Worm (Caenorhabditis elegans) whole organism, mixed stage, embryonic: ENCODE results near the gene T13C5.2.
A peak's percentile ranks its signal among the peaks of the same experiment; 100 is the strongest.

Experiments
- bed-3 ChIP-seq: fragments of 200-800 bp; sonication (Bioruptor generic); optimal IDR thresholded peaks from 3 replicates; lab custom pipeline; 2018; ENCODE audit warnings: mild to moderate bottlenecking, missing genetic modification characterization, moderate library complexity, missing compliant biosample characterization
- blmp-1 ChIP-seq: fragments of 150-350 bp; optimal IDR thresholded peaks from 2 replicates; lab custom pipeline; 2014; ENCODE audit warnings: missing biosample characterization, missing genetic modification characterization
- ceh-39 ChIP-seq: fragments of 150-350 bp; optimal IDR thresholded peaks from 2 replicates; lab custom pipeline; 2014; ENCODE audit warnings: missing biosample characterization, missing genetic modification characterization
- ceh-83 ChIP-seq: fragments of 200-800 bp; sonication (Bioruptor generic); optimal IDR thresholded peaks from 2 replicates; lab custom pipeline; 2018; ENCODE audit warnings: mild to moderate bottlenecking, missing genetic modification characterization, missing compliant biosample characterization
- ces-1 ChIP-seq: fragments of 150-350 bp; optimal IDR thresholded peaks from 2 replicates; lab custom pipeline; 2014; ENCODE audit warnings: missing biosample characterization, missing genetic modification reagents, missing genetic modification characterization
- cnd-1 ChIP-seq: fragments of 200-800 bp; sonication (Bioruptor generic); optimal IDR thresholded peaks from 2 replicates; lab custom pipeline; 2018; ENCODE audit warnings: mild to moderate bottlenecking, missing genetic modification characterization, missing compliant biosample characterization
- drap-1 ChIP-seq: fragments of 200-800 bp; sonication (Bioruptor generic); optimal IDR thresholded peaks from 3 replicates; lab custom pipeline; 2018; ENCODE audit warnings: mild to moderate bottlenecking, missing genetic modification characterization, missing compliant biosample characterization
- elt-1 ChIP-seq: sonication (generic microtip); optimal IDR thresholded peaks from 2 replicates; lab custom pipeline; 2017; ENCODE audit warnings: missing genetic modification characterization, mild to moderate bottlenecking, missing compliant biosample characterization, antibody characterized with exemption, moderate library complexity, borderline replicate concordance; ENCODE audit not compliant: insufficient read depth
- elt-3 ChIP-seq: fragments of 150-350 bp; optimal IDR thresholded peaks from 2 replicates; lab custom pipeline; 2014; ENCODE audit warnings: missing biosample characterization, missing genetic modification characterization
- flh-1 ChIP-seq: fragments of 200-800 bp; sonication (Bioruptor generic); optimal IDR thresholded peaks from 2 replicates; lab custom pipeline; 2018; ENCODE audit warnings: mild to moderate bottlenecking, missing genetic modification characterization, moderate library complexity, missing compliant biosample characterization
- ham-2 ChIP-seq: fragments of 200-800 bp; sonication (Bioruptor generic); optimal IDR thresholded peaks from 2 replicates; lab custom pipeline; 2018; ENCODE audit warnings: mild to moderate bottlenecking, missing genetic modification characterization, missing compliant biosample characterization
- hlh-1 ChIP-seq: fragments of 150-350 bp; optimal IDR thresholded peaks from 2 replicates; lab custom pipeline; 2014; ENCODE audit warnings: missing biosample characterization, missing genetic modification reagents, missing genetic modification characterization
- lin-13 ChIP-seq: fragments of 150-350 bp; optimal IDR thresholded peaks from 2 replicates; lab custom pipeline; 2014; ENCODE audit warnings: missing biosample characterization, missing genetic modification characterization
- lin-32 ChIP-seq: fragments of 200-800 bp; sonication (Bioruptor generic); optimal IDR thresholded peaks from 2 replicates; lab custom pipeline; 2018; ENCODE audit warnings: mild to moderate bottlenecking, missing genetic modification characterization, missing compliant biosample characterization
- mab-5 ChIP-seq: fragments of 150-350 bp; optimal IDR thresholded peaks from 2 replicates; lab custom pipeline; 2014; ENCODE audit warnings: missing biosample characterization, missing genetic modification characterization
- mep-1 ChIP-seq: fragments of 150-350 bp; optimal IDR thresholded peaks from 2 replicates; lab custom pipeline; 2017; ENCODE audit warnings: missing biosample characterization, missing genetic modification reagents, missing genetic modification characterization, inconsistent platforms
- mls-2 ChIP-seq: sonication (generic microtip); optimal IDR thresholded peaks from 2 replicates; lab custom pipeline; 2016; ENCODE audit warnings: mild to moderate bottlenecking, missing genetic modification characterization, moderate library complexity, missing compliant biosample characterization
- nhr-12 ChIP-seq: fragments of 150-350 bp; optimal IDR thresholded peaks from 2 replicates; lab custom pipeline; 2014; ENCODE audit warnings: missing biosample characterization, missing genetic modification characterization
- nhr-2 ChIP-seq: fragments of 150-350 bp; optimal IDR thresholded peaks from 2 replicates; lab custom pipeline; 2014; ENCODE audit warnings: missing biosample characterization, missing genetic modification characterization
- nhr-237 ChIP-seq: fragments of 150-350 bp; optimal IDR thresholded peaks from 2 replicates; lab custom pipeline; 2014; ENCODE audit warnings: missing biosample characterization, missing genetic modification characterization
- nhr-28 ChIP-seq: fragments of 150-350 bp; optimal IDR thresholded peaks from 2 replicates; lab custom pipeline; 2014; ENCODE audit warnings: missing biosample characterization, missing genetic modification characterization
- nhr-76 ChIP-seq: sonication (generic microtip); optimal IDR thresholded peaks from 2 replicates; lab custom pipeline; 2017; ENCODE audit warnings: missing biosample characterization, missing genetic modification characterization
- sem-2 ChIP-seq: fragments of 200-800 bp; sonication (Bioruptor generic); optimal IDR thresholded peaks from 2 replicates; lab custom pipeline; 2018; ENCODE audit warnings: mild to moderate bottlenecking, missing genetic modification characterization, missing compliant biosample characterization
- sptf-1 ChIP-seq: sonication (generic microtip); optimal IDR thresholded peaks from 2 replicates; lab custom pipeline; 2017; ENCODE audit warnings: mild to moderate bottlenecking, missing genetic modification characterization, moderate library complexity, missing compliant biosample characterization
- tbx-8 ChIP-seq: fragments of 200-800 bp; sonication (Bioruptor generic); optimal IDR thresholded peaks from 2 replicates; lab custom pipeline; 2018; ENCODE audit warnings: mild to moderate bottlenecking, missing genetic modification characterization, moderate library complexity, missing compliant biosample characterization
- unc-120 ChIP-seq: sonication (generic microtip); optimal IDR thresholded peaks from 2 replicates; lab custom pipeline; 2017; ENCODE audit warnings: missing genetic modification characterization, missing compliant biosample characterization; ENCODE audit not compliant: poor library complexity, severe bottlenecking
- unc-39 ChIP-seq: fragments of 150-350 bp; optimal IDR thresholded peaks from 2 replicates; lab custom pipeline; 2014; ENCODE audit warnings: missing biosample characterization, missing genetic modification characterization
- unc-62 ChIP-seq: fragments of 150-350 bp; optimal IDR thresholded peaks from 2 replicates; lab custom pipeline; 2014; ENCODE audit warnings: missing biosample characterization, missing genetic modification reagents, missing genetic modification characterization
- zip-8 ChIP-seq: fragments of 150-350 bp; optimal IDR thresholded peaks from 2 replicates; lab custom pipeline; 2014; ENCODE audit warnings: missing biosample characterization, missing genetic modification characterization
- ztf-11 ChIP-seq: fragments of 150-350 bp; optimal IDR thresholded peaks from 2 replicates; lab custom pipeline; 2014; ENCODE audit warnings: missing biosample characterization, missing genetic modification characterization

T13C5.2 gene

DNA sequence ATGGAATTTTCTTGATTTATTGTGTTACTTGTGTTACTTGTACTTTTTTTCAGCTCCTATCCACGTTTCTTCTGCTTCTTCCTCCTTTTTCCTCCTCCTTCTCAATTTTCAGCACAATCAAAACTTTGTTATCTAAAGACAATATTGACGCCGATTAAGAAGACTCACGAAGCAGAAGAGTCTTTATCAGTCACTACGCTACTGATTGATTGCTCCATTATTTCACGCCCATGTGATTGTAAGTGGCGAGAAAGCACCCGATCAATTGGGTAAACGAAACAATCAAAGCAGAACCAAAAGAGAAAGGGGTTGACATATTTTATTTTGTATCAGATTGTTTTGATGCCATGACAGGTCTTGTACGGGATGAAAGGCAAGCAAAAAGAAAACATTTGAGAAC, 15.6 kb upstream of the T13C5.2 start, which contains the start of gene T25B2.2:
Gene T25B2.2 (plus strand): TSS at position 392 of the 400 bp plus-strand sequence.
- TF ChIP-seq nhr-12 (tag; lab: Kevin White, UChicago) (no peak), sem-2 (GFP tag; lab: Kevin White, UChicago) (no peak), mab-5 (no peak), nhr-237 (tag; lab: Kevin White, UChicago) (no peak), ceh-83 (GFP tag; lab: Kevin White, UChicago) (no peak)

DNA sequence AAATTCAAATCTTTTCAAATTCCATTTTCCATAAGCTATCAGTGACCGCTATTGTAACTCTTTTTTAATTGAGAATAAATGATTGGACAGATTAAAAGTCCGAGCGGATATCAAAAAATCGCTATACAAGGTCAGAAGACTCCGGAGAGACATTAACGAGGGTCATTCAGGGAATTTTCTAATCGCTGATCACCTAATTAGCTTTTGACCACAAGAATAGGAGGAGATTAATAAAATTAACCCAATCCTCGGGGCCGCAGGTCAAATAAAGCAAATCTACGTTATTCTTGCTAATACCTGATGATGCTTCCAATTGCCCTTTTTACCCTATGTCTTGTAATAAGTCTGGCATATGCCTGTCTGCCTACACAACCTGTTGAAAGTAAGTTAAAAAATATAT, 11.2 kb upstream of the T13C5.2 start, which contains the start of gene T25B2.1:
Gene T25B2.1 (plus strand): TSS at position 301 of the 400 bp plus-strand sequence.
- no peak for TF ChIP-seq zip-8 (tag; lab: Kevin White, UChicago)
- TF ChIP-seq nhr-12 (tag; lab: Kevin White, UChicago), result no peak
- TF ChIP-seq hlh-1 (tag; lab: Kevin White, UChicago), result no peak
- TF ChIP-seq ztf-11 (tag; lab: Kevin White, UChicago), result no peak
- no peak for TF ChIP-seq flh-1
- no peak for TF ChIP-seq ces-1 (GFP tag; lab: Kevin White, UChicago)
- no peak for TF ChIP-seq nhr-28

DNA sequence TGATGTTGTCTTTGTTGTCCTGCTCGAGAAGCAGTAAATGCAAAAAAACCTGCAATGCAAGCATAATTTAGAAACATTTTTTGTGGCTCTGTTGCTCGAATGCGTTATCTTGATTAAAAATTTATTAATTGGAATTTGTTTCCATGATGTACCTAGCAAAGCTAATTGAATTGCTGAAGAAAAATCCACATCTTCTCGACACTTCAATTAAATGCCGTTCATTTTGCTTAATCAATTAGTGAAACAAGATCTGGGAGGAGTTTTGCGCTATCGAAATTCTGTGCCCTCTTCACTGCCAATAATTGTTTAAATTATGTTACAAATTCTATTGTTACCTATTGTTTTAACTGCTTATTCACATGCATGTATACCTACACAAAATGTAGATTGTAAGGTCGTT, 9.0 kb upstream of the T13C5.2 start, which contains the start of gene T25B2.3:
Gene T25B2.3 (plus strand): TSS at position 301 of the 400 bp plus-strand sequence.
- TF ChIP-seq flh-1, result no peak
- TF ChIP-seq ham-2, result no peak
- no peak for TF ChIP-seq sem-2 (GFP tag; lab: Kevin White, UChicago)
- no peak for TF ChIP-seq unc-120 (tag; lab: Kevin White, UChicago)
- no peak for TF ChIP-seq elt-1
- TF ChIP-seq zip-8 (tag; lab: Kevin White, UChicago), result no peak
- TF ChIP-seq nhr-28, result no peak
- TF ChIP-seq bed-3 (GFP tag; lab: Kevin White, UChicago), result no peak
- TF ChIP-seq nhr-76 (tag; lab: Kevin White, UChicago), result no peak
- no peak for TF ChIP-seq nhr-237 (tag; lab: Kevin White, UChicago)
- TF ChIP-seq nhr-2 (tag; lab: Kevin White, UChicago), result no peak
- no peak for TF ChIP-seq cnd-1 (tag; lab: Kevin White, UChicago)
- TF ChIP-seq sptf-1 (tag; lab: Kevin White, UChicago), result no peak
- no peak for TF ChIP-seq unc-39
- no peak for TF ChIP-seq mep-1 (tag; lab: Kevin White, UChicago)
- no peak for TF ChIP-seq ceh-39
- no peak for TF ChIP-seq nhr-12 (tag; lab: Kevin White, UChicago)
- no peak for TF ChIP-seq drap-1 (GFP tag; lab: Kevin White, UChicago)

DNA sequence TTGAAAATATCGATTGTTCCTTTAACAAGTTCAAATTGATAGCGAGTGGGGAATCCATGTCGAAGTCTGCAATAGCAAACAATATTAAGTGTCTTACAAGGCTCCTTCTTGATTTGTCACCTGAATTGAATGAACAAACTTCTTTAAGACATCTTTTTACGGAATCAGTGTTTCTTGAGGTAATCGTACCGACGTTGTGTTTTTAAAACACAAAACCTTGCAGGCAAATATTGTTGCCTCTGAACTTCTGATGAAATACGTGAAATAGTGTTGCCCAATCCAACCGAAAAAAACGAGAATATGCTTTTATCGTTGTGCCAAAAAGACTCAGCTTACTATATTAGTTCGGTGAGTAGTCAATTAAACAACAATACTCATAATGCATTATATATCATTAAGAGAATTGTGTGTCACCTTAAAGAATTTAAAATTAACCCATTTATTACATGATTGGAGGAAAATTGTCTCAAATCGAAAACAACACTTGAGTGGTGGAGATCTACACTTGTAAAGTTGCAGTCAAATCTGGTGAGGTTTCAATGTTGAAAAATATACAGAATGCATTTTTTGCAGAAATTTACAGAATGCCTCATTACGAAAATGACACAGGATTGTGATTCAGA, 6.8 kb upstream of the T13C5.2 start, which contains the start of the genes T25B2.4 and T13C5.3:
Gene T25B2.4 (plus strand): TSS at position 301 of the 623 bp plus-strand sequence.
Gene T13C5.3 (plus strand): TSS at position 573 of the 623 bp plus-strand sequence.
- no peak for TF ChIP-seq elt-3 (tag; lab: Kevin White, UChicago)
- no peak for TF ChIP-seq sem-2 (GFP tag; lab: Kevin White, UChicago)
- no peak for TF ChIP-seq lin-13 (tag; lab: Kevin White, UChicago)
- TF ChIP-seq drap-1 (GFP tag; lab: Kevin White, UChicago), result no peak
- no peak for TF ChIP-seq mep-1 (tag; lab: Kevin White, UChicago)
- TF ChIP-seq nhr-237 (tag; lab: Kevin White, UChicago), result no peak
- no peak for TF ChIP-seq ceh-83 (GFP tag; lab: Kevin White, UChicago)
- no peak for TF ChIP-seq nhr-28
- no peak for TF ChIP-seq tbx-8 (GFP tag; lab: Kevin White, UChicago)

DNA sequence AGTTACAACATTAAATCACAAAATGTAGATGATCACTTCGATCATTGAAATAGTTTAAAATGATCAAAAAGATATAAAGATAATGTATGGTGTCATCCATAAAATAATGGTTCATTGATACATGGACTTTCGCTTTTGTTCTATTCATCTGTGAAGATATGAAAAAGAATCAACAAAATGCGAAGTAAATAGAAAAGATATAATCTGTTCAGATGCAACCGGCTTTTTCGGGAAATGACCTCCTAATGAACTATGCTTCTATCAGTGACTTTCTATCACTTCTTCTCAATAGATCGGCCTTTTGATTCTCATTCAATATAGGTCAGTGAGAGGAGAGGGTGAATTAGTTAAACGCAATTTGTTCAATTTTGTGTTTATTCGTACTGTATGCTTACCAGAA, 5.8 kb upstream of the T13C5.2 start:
- TF ChIP-seq blmp-1 (tag; lab: Kevin White, UChicago) (peak; percentile 73), nhr-237 (tag; lab: Kevin White, UChicago) (no peak)

DNA sequence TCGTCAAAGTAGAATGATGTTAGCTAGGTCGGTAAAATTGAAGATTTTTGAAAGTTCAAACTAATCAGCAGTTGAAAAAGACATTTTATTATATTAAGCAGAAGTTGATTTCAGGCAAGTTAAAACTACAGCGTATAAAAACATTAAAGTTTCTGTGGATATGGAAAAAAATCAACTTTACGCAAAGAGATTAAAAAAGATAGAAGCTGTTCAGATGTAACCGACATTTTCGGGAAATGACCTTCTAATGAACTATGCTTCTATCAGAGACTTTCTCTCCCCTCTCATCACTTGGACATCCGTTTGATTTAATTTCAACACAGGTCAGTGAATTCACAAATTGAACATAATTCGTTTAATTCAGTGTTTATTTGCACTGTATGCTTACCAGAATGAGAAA, 4.5 kb upstream of the T13C5.2 start, which contains the start of gene T13C5.7:
Gene T13C5.7 (plus strand): TSS at position 301 of the 400 bp plus-strand sequence.
- no peak for TF ChIP-seq sptf-1 (tag; lab: Kevin White, UChicago)
- no peak for TF ChIP-seq mls-2 (tag; lab: Kevin White, UChicago)
- no peak for TF ChIP-seq lin-32 (GFP tag; lab: Kevin White, UChicago)
- TF ChIP-seq unc-62 (GFP tag; lab: Kevin White, UChicago), result no peak
- no peak for TF ChIP-seq zip-8 (tag; lab: Kevin White, UChicago)
- TF ChIP-seq cnd-1 (tag; lab: Kevin White, UChicago), result no peak
- TF ChIP-seq flh-1, result no peak
- no peak for TF ChIP-seq blmp-1 (tag; lab: Kevin White, UChicago)
- no peak for TF ChIP-seq nhr-237 (tag; lab: Kevin White, UChicago)
- TF ChIP-seq nhr-2 (tag; lab: Kevin White, UChicago), result no peak
- no peak for TF ChIP-seq elt-1
- no peak for TF ChIP-seq ceh-83 (GFP tag; lab: Kevin White, UChicago)
- no peak for TF ChIP-seq elt-3 (tag; lab: Kevin White, UChicago)
- no peak for TF ChIP-seq drap-1 (GFP tag; lab: Kevin White, UChicago)
- TF ChIP-seq ceh-39, result no peak
- TF ChIP-seq mep-1 (tag; lab: Kevin White, UChicago), result no peak
